Fruit fly (Drosophila melanogaster): ENCODE measurements around the gene pths.

Gene pths

dm6 chr2L:21142972-21143385, at the start of gene pths:
TSS of gene pths (plus strand) at chr2L:21143229.
- TF ChIP-seq CG17806 (tag; optimal IDR thresholded peaks at IDR 0.05) (peak; percentile 5), Snoo (tag; optimal IDR thresholded peaks at IDR 0.05) (no peak), CG8159 (tag; optimal IDR thresholded peaks at IDR 0.05) (no peak), CG34367 (tag; optimal IDR thresholded peaks at IDR 0.05) (peak; percentile 6), CG32121 (GFP tag; IDR thresholded peaks at IDR 0.05) (0 out of 2 replicates have a peak, but pooled peaks have one; percentile 38)

DNA sequence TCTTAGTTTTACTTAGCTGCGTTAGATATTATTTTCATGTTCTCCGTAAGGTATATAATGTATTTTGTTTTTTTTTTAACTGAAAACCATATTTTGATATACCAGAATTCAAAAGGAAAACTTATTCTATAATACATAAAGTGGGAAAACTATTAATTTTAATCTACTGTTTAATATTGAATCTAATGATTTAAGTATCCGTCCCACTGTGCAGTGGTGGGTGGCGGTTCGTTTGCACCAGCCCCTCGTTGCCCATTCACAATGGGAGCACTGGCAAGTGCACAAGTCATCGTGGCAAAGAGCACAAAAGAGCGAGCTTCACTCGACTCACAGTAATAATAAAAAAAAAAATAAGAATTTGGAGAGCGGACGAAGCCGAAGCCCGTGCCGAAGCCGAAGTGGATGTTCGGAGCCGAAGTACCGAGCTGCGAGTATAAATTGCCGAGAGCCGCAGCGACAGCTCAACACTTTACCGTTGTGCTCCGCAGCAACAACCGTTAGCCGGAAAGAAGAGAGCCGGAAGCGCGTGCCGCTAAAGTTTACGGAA, 46.5 kb upstream of the pths start, which contains the start of gene CG34136:
Gene CG34136, plus strand, starts transcription at position 475 of the 547 bp plus-strand sequence.
- TF ChIP-seq CG10348 (GFP tag; IDR thresholded peaks at IDR 0.05) (no peak), Snoo (tag; optimal IDR thresholded peaks at IDR 0.05) (peak; percentile 33), CG34367 (tag; optimal IDR thresholded peaks at IDR 0.05) (peak; percentile 47), D1 (tag; optimal IDR thresholded peaks at IDR 0.05) (peak; percentile 40), CG13204 (GFP tag; optimal IDR thresholded peaks at IDR 0.05) (peak; percentile 66), CG15710 (tag; optimal IDR thresholded peaks at IDR 0.05) (peak; percentile 29), CG4496 (GFP tag; IDR thresholded peaks at IDR 0.05) (peak; percentile 94), CG14655 (GFP tag; optimal IDR thresholded peaks at IDR 0.05) (peak; percentile 46), Ets98B (GFP tag; IDR thresholded peaks at IDR 0.05) (peak; percentile 89), Pif1B (GFP tag; optimal IDR thresholded peaks at IDR 0.05) (peak; percentile 76), CG17806 (tag; optimal IDR thresholded peaks at IDR 0.05) (peak; percentile 51), CG12605 (GFP tag; IDR thresholded peaks at IDR 0.05) (peak; percentile 90), CG9948 (tag; optimal IDR thresholded peaks at IDR 0.05) (peak; percentile 27), CG8301 (tag; optimal IDR thresholded peaks at IDR 0.05) (peak; percentile 51), rn (GFP tag; IDR thresholded peaks at IDR 0.05) (peak; percentile 24; the same call in 1 of the 2 replicates), CG32121 (GFP tag; IDR thresholded peaks at IDR 0.05) (peak; percentile 78), Pif1A (GFP tag; optimal IDR thresholded peaks at IDR 0.05) (peak; percentile 84), gl (tag; optimal IDR thresholded peaks at IDR 0.05) (peak; percentile 78), CG8159 (tag; optimal IDR thresholded peaks at IDR 0.05) (peak; percentile 51), fd96Ca (GFP tag; IDR thresholded peaks at IDR 0.05) (peak; percentile 81), EcR (GFP tag; optimal IDR thresholded peaks at IDR 0.05) (peak; percentile 9)

dm6 chr2L:21097850-21098249, 45.2 kb upstream of the pths start:
- TF ChIP-seq CG9948 (tag; optimal IDR thresholded peaks at IDR 0.05) (no peak), Pif1B (GFP tag; optimal IDR thresholded peaks at IDR 0.05) (no peak), CG8159 (tag; optimal IDR thresholded peaks at IDR 0.05) (no peak), rn (GFP tag; IDR thresholded peaks at IDR 0.05) (no peak), CG12605 (GFP tag; IDR thresholded peaks at IDR 0.05) (no peak), CG4496 (GFP tag; IDR thresholded peaks at IDR 0.05) (no peak), Snoo (tag; optimal IDR thresholded peaks at IDR 0.05) (no peak), fd96Ca (GFP tag; IDR thresholded peaks at IDR 0.05) (no peak)

DNA sequence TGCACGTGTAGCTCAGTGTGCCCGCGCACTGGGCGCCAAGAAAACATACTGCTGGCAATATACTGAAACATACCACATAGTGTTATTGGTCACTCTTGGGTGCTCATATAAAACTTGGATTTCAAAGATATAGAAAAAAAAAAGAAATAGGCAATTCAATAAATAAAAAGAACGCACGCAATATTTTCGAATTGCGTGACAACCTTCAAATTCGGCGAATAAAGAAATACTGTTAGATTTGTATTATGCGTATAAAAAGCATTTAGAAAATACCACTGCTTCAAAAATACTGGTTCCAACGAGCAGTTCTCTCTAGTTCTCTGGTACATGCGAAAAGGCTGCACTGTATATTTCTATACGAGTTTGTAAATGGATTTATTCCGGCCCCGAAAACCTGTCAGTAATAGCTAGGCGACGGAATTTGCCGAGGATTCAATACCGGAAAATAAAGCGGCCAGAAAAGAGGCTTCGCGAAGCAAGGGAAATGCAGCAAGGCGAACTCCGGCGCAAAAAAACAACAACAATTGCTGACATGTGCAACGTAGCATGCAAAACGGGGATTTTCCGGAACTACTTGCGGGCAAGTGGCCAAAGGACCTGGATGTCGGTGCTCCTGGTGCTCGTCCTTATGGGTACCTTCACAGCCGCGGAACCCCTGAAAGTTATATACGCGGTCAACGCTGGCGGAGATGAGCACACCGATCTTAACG, 40.5 kb upstream of the pths start, which contains the start of gene CG9257:
Gene CG9257, plus strand, starts transcription at position 345 of the 710 bp plus-strand sequence.
- peak; percentile 3 for TF ChIP-seq CG15710 (tag; optimal IDR thresholded peaks at IDR 0.05)
- TF ChIP-seq D1 (tag; optimal IDR thresholded peaks at IDR 0.05) = no peak

DNA sequence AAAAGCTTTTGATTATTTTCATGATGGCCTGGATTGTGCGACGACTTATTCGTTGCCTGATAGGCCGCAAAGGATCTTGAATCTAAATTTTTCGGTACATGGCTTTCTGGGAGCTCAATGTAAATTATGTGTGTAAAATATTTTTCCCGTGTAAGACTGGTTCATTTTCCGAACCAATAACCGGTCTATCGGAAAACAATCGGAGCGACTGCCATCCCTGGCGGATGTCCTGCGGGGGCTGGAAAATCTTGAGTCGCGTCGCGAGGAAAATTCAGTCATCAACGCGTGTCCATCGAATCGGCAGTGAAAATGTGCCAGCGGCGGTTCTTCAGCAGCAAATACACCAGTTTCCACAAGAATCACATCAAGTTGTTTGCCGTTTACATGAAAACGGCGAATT, 38.7 kb upstream of the pths start, which contains the start of the genes CG46307 and Nhe2:
Gene CG46307, plus strand, starts transcription at position 243 of the 400 bp plus-strand sequence.
Gene Nhe2, plus strand, starts transcription at position 243 of the 400 bp plus-strand sequence.
- TF ChIP-seq CG8301 (tag; optimal IDR thresholded peaks at IDR 0.05) (no peak), CG4496 (GFP tag; IDR thresholded peaks at IDR 0.05) (peak; percentile 49; the same call in 1 of the 3 replicates), CG32121 (GFP tag; IDR thresholded peaks at IDR 0.05) (no peak)

- no peak for TF ChIP-seq CG14655 (GFP tag; optimal IDR thresholded peaks at IDR 0.05)
- no peak for TF ChIP-seq D1 (tag; optimal IDR thresholded peaks at IDR 0.05)
Observed at dm6 chr2L:21105127-21105526, 37.9 kb upstream of the pths start.

- TF ChIP-seq CG14655 (GFP tag; optimal IDR thresholded peaks at IDR 0.05) = peak; percentile 56
- TF ChIP-seq Pif1A (GFP tag; optimal IDR thresholded peaks at IDR 0.05) = peak; percentile 32
- TF ChIP-seq CG34367 (tag; optimal IDR thresholded peaks at IDR 0.05) = no peak
- no peak for TF ChIP-seq Snoo (tag; optimal IDR thresholded peaks at IDR 0.05)
- TF ChIP-seq Pif1B (GFP tag; optimal IDR thresholded peaks at IDR 0.05) = no peak
- peak; percentile 12 for TF ChIP-seq CG15710 (tag; optimal IDR thresholded peaks at IDR 0.05)
- TF ChIP-seq CG32121 (GFP tag; IDR thresholded peaks at IDR 0.05) = peak; percentile 13; the same call in 1 of the 2 replicates
- TF ChIP-seq fd96Ca (GFP tag; IDR thresholded peaks at IDR 0.05) = no peak
- no peak for TF ChIP-seq CG10348 (GFP tag; IDR thresholded peaks at IDR 0.05)
- no peak for TF ChIP-seq rn (GFP tag; IDR thresholded peaks at IDR 0.05)
- TF ChIP-seq D1 (tag; optimal IDR thresholded peaks at IDR 0.05) = no peak
- TF ChIP-seq CG12605 (GFP tag; IDR thresholded peaks at IDR 0.05) = no peak
- TF ChIP-seq Ets98B (GFP tag; IDR thresholded peaks at IDR 0.05) = no peak
- TF ChIP-seq CG9948 (tag; optimal IDR thresholded peaks at IDR 0.05) = peak; percentile 46
- TF ChIP-seq CG8159 (tag; optimal IDR thresholded peaks at IDR 0.05) = peak; percentile 17
- no peak for TF ChIP-seq CG4496 (GFP tag; IDR thresholded peaks at IDR 0.05)
- TF ChIP-seq CG8301 (tag; optimal IDR thresholded peaks at IDR 0.05) = peak; percentile 64
- no peak for TF ChIP-seq gl (tag; optimal IDR thresholded peaks at IDR 0.05)
- TF ChIP-seq EcR (GFP tag; optimal IDR thresholded peaks at IDR 0.05) = no peak
- peak; percentile 27 for TF ChIP-seq CG17806 (tag; optimal IDR thresholded peaks at IDR 0.05)
- TF ChIP-seq CG13204 (GFP tag; optimal IDR thresholded peaks at IDR 0.05) = no peak
Observed at dm6 chr2L:21107651-21108489, 35.2 kb upstream of the pths start.
